Fruit fly (Drosophila melanogaster) whole organism, adult: ENCODE data around the gene CG33096.
A peak's percentile ranks its signal among the peaks of the same experiment; 100 is the strongest.

Experiments used
- CG11617 ChIP-seq: fragments of 200-800 bp; sonication (Bioruptor generic); optimal IDR thresholded peaks from 2 replicates; lab custom pipeline; 2017; ENCODE audit warnings: mild to moderate bottlenecking, missing biosample characterization, missing genetic modification reagents, missing genetic modification characterization
- CG12768 ChIP-seq: fragments of 200-800 bp; sonication (Bioruptor generic); optimal IDR thresholded peaks from 2 replicates; lab custom pipeline; 2017; ENCODE audit warnings: missing biosample characterization, missing genetic modification characterization, mild to moderate bottlenecking, moderate library complexity, missing genetic modification reagents
- CG14711 ChIP-seq: fragments of 200-800 bp; sonication (Bioruptor generic); optimal IDR thresholded peaks from 2 replicates; lab custom pipeline; 2018; ENCODE audit warnings: missing biosample characterization, mild to moderate bottlenecking, missing genetic modification characterization, moderate library complexity
- CG1620 ChIP-seq: fragments of 200-800 bp; sonication (Bioruptor generic); optimal IDR thresholded peaks from 2 replicates; lab custom pipeline; 2016; ENCODE audit warnings: missing biosample characterization, missing genetic modification characterization
- CG33017 ChIP-seq: fragments of 200-800 bp; sonication (Bioruptor generic); optimal IDR thresholded peaks from 2 replicates; lab custom pipeline; 2018; ENCODE audit warnings: missing biosample characterization, mild to moderate bottlenecking, missing genetic modification characterization, moderate library complexity
- CG5204 ChIP-seq: fragments of 200-800 bp; sonication (Bioruptor generic); optimal IDR thresholded peaks from 2 replicates; lab custom pipeline; 2016; ENCODE audit warnings: missing biosample characterization, missing genetic modification characterization
- CG7045 ChIP-seq: fragments of 200-800 bp; sonication (Bioruptor generic); optimal IDR thresholded peaks from 2 replicates; lab custom pipeline; 2017; ENCODE audit warnings: missing biosample characterization, mild to moderate bottlenecking, missing genetic modification characterization
- CG7101 ChIP-seq: fragments of 200-800 bp; sonication (Bioruptor generic); optimal IDR thresholded peaks from 2 replicates; lab custom pipeline; 2018; ENCODE audit warnings: missing biosample characterization, mild to moderate bottlenecking, missing genetic modification characterization, moderate library complexity
- Clk ChIP-seq: fragments of 200-800 bp; sonication (Bioruptor generic); optimal IDR thresholded peaks from 2 replicates; lab custom pipeline; 2017; ENCODE audit warnings: missing biosample characterization, missing genetic modification characterization
- Crg-1 ChIP-seq: fragments of 200-800 bp; sonication (Bioruptor generic); optimal IDR thresholded peaks from 2 replicates; lab custom pipeline; 2016; ENCODE audit warnings: missing biosample characterization, missing genetic modification characterization
- Hr96 ChIP-seq: fragments of 200-800 bp; sonication (Bioruptor generic); optimal IDR thresholded peaks from 2 replicates; lab custom pipeline; 2016; ENCODE audit warnings: missing biosample characterization, missing genetic modification characterization
- Mnt ChIP-seq: fragments of 200-800 bp; sonication (Bioruptor generic); optimal IDR thresholded peaks from 2 replicates; lab custom pipeline; 2016; ENCODE audit warnings: missing biosample characterization, mild to moderate bottlenecking, missing genetic modification characterization
- bab1 ChIP-seq: fragments of 200-800 bp; sonication (Bioruptor generic); optimal IDR thresholded peaks from 3 replicates; lab custom pipeline; 2019; ENCODE audit warnings: missing biosample characterization, mild to moderate bottlenecking, missing genetic modification characterization, moderate library complexity
- cic ChIP-seq: fragments of 200-800 bp; sonication (Bioruptor generic); optimal IDR thresholded peaks from 2 replicates; lab custom pipeline; 2017; ENCODE audit warnings: missing biosample characterization, mild to moderate bottlenecking, missing genetic modification characterization, moderate library complexity
- cnc ChIP-seq, 2 experiments: fragments of >200 bp; optimal IDR thresholded peaks; 2 replicates each; lab custom pipeline; 2017
- kay ChIP-seq: fragments of 200-800 bp; sonication (Bioruptor generic); peaks from one replicate; lab custom pipeline; 2016; ENCODE audit warnings: missing biosample characterization, missing genetic modification characterization, borderline replicate concordance
- ovo ChIP-seq: fragments of 200-800 bp; sonication (Bioruptor generic); optimal IDR thresholded peaks from 2 replicates; lab custom pipeline; 2016; ENCODE audit warnings: missing biosample characterization, missing genetic modification characterization
- pad ChIP-seq: fragments of 200-800 bp; sonication (Bioruptor generic); optimal IDR thresholded peaks from 3 replicates; lab custom pipeline; 2017; ENCODE audit warnings: missing biosample characterization, missing genetic modification characterization, mild to moderate bottlenecking, moderate library complexity, missing genetic modification reagents
- tj ChIP-seq: fragments of 200-800 bp; sonication (Bioruptor generic); optimal IDR thresholded peaks from 3 replicates; lab custom pipeline; 2017; ENCODE audit warnings: missing biosample characterization, mild to moderate bottlenecking, missing genetic modification characterization, moderate library complexity
- toe ChIP-seq: fragments of 200-800 bp; sonication (Bioruptor generic); optimal IDR thresholded peaks from 2 replicates; lab custom pipeline; 2016; ENCODE audit warnings: missing biosample characterization, missing genetic modification characterization

CG33096 gene

DNA sequence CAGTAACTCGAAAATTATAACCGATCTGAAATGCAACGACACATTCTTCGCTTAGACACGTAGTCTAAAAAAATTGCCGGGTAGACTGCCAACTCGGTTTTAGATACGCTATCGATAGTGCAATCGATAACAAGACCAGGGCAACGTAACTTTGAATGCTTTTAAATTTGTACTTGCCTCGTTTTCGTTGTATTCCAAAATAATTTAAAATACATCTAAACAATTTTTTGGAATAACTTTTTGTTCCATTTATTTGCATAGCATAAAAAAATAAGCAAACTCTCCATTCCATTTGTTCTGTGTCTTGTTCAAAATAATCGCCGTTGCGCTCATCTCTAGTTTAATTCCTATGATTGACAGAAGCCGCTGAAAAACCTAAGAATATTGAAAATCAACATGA lies 27.9 kb upstream of the CG33096 start, which contains the start of the genes Stt3B and CG11839:
Gene Stt3B, minus strand, starts transcription at position 69 of the 400 bp plus-strand sequence.
Gene CG11839, plus strand, starts transcription at position 359 of the 400 bp plus-strand sequence.
- TF ChIP-seq Hr96, result no peak
- peak; percentile 48 for TF ChIP-seq CG33017 (tag; lab: Kevin White, UChicago)
- TF ChIP-seq kay (GFP tag; lab: Kevin White, UChicago), result no peak
- peak; percentile 84 for TF ChIP-seq bab1 (GFP tag; lab: Kevin White, UChicago)
- TF ChIP-seq CG1620 (GFP tag; lab: Kevin White, UChicago), result peak; percentile 88
- peak; percentile 33 for TF ChIP-seq CG12768 (GFP tag; lab: Kevin White, UChicago)
- TF ChIP-seq CG7045 (GFP tag; lab: Kevin White, UChicago), result peak; percentile 54
- no peak for TF ChIP-seq CG5204 (GFP tag; lab: Kevin White, UChicago)
- TF ChIP-seq CG11617 (GFP tag; lab: Kevin White, UChicago), result peak; percentile 77
- peak; percentile 76 for TF ChIP-seq CG7101 (tag; lab: Kevin White, UChicago)
- no peak for TF ChIP-seq cnc (optimal IDR thresholded peaks at IDR 0.05; lab: Kevin White, UChicago)
- peak; percentile 56 for TF ChIP-seq tj (GFP tag; lab: Kevin White, UChicago)
- TF ChIP-seq toe (GFP tag; lab: Kevin White, UChicago), result peak; percentile 88
- TF ChIP-seq Crg-1 (GFP tag; lab: Kevin White, UChicago), result peak; percentile 45
- no peak for TF ChIP-seq cic (GFP tag; lab: Kevin White, UChicago)
- peak; percentile 46 for TF ChIP-seq pad (GFP tag; lab: Kevin White, UChicago)
- TF ChIP-seq Clk (GFP tag; lab: Kevin White, UChicago), result peak; percentile 51
- peak; percentile 69 for TF ChIP-seq CG14711 (tag; lab: Kevin White, UChicago)
- TF ChIP-seq Mnt (GFP tag; lab: Kevin White, UChicago), result peak; percentile 82
- TF ChIP-seq ovo (GFP tag; lab: Kevin White, UChicago), result peak; percentile 45

dm6 chr3R:25070871-25071270 lies 26.6 kb upstream of the CG33096 start, which contains the start of gene CG11836:
Gene CG11836, plus strand, starts transcription at chr3R:25071126.
- TF ChIP-seq cnc (optimal IDR thresholded peaks at IDR 0.05; lab: Kevin White, UChicago) (no peak), tj (GFP tag; lab: Kevin White, UChicago) (no peak), Clk (GFP tag; lab: Kevin White, UChicago) (no peak), CG1620 (GFP tag; lab: Kevin White, UChicago) (no peak), CG12768 (GFP tag; lab: Kevin White, UChicago) (no peak), toe (GFP tag; lab: Kevin White, UChicago) (no peak), Crg-1 (GFP tag; lab: Kevin White, UChicago) (no peak), ovo (GFP tag; lab: Kevin White, UChicago) (no peak), Hr96 (no peak), pad (GFP tag; lab: Kevin White, UChicago) (no peak), CG7045 (GFP tag; lab: Kevin White, UChicago) (no peak), CG7101 (tag; lab: Kevin White, UChicago) (no peak), Mnt (GFP tag; lab: Kevin White, UChicago) (no peak), cic (GFP tag; lab: Kevin White, UChicago) (no peak), bab1 (GFP tag; lab: Kevin White, UChicago) (no peak)

- TF ChIP-seq ovo (GFP tag; lab: Kevin White, UChicago), result no peak
- no peak for TF ChIP-seq cnc (optimal IDR thresholded peaks at IDR 0.05; lab: Kevin White, UChicago)
- peak; percentile 12 for TF ChIP-seq CG11617 (GFP tag; lab: Kevin White, UChicago)
- TF ChIP-seq Mnt (GFP tag; lab: Kevin White, UChicago), result peak; percentile 96
- no peak for TF ChIP-seq Crg-1 (GFP tag; lab: Kevin White, UChicago)
- TF ChIP-seq CG7101 (tag; lab: Kevin White, UChicago), result peak; percentile 59
- peak; percentile 9 for TF ChIP-seq CG12768 (GFP tag; lab: Kevin White, UChicago)
- TF ChIP-seq tj (GFP tag; lab: Kevin White, UChicago), result no peak
- peak; percentile 30 for TF ChIP-seq toe (GFP tag; lab: Kevin White, UChicago)
- TF ChIP-seq bab1 (GFP tag; lab: Kevin White, UChicago), result no peak
- no peak for TF ChIP-seq Hr96
- TF ChIP-seq CG14711 (tag; lab: Kevin White, UChicago), result peak; percentile 59
- TF ChIP-seq pad (GFP tag; lab: Kevin White, UChicago), result no peak
Observed at dm6 chr3R:25074558-25074964, 22.9 kb upstream of the CG33096 start, which contains the start of the genes shams and CG11920. Gene shams, minus strand, starts transcription at chr3R:25074607. Gene CG11920, plus strand, starts transcription at chr3R:25074877.

DNA sequence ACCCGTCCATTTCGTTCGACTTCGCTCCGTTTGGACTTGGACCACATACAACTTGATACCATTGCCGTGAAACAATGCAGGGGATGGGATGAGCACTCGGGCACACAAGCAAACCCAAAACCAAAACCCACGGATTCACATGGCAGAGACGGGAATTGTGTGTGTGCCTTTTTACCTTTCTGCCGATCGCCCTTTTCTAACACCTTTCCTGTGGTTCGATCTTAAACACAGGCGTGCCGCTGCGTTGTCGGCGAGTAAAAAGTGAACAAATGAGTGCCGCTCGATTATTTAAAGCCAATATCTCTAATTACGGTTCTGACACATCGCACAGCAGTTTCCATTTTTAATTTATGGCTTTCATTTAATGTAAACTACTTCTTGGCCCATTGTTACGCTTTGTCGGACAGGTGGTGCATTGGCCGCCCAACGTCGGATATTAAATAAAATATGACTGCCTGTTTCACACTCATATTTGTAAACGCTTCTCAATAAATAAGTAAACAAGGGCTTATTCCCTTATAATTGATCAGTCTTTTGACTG lies 20.1 kb upstream of the CG33096 start:
- TF ChIP-seq CG14711 (tag; lab: Kevin White, UChicago) (no peak), kay (GFP tag; lab: Kevin White, UChicago) (no peak), Hr96 (no peak), CG5204 (GFP tag; lab: Kevin White, UChicago) (no peak), CG7045 (GFP tag; lab: Kevin White, UChicago) (no peak), cic (GFP tag; lab: Kevin White, UChicago) (no peak), CG12768 (GFP tag; lab: Kevin White, UChicago) (no peak), CG1620 (GFP tag; lab: Kevin White, UChicago) (no peak)

DNA sequence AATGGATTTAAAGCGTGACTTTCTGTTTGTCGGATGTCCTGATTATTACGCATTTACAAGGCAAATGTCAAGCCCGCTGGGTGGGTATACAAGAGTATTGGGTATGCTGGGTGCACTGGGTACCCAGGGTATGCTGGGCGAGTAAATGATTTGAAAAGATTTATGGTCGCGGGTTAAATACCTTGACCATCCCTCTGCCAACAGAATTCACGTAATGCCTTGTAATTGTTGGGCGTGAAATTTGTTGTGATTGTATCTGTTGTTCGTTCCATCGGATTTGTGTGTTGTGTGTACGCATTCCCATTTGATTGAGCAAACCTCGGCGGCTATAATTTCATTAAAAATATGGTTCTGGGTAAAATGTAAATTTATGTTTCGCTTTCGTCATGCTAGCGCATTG lies 18.8 kb upstream of the CG33096 start:
- TF ChIP-seq Clk (GFP tag; lab: Kevin White, UChicago), result no peak
- TF ChIP-seq Crg-1 (GFP tag; lab: Kevin White, UChicago), result no peak
- no peak for TF ChIP-seq ovo (GFP tag; lab: Kevin White, UChicago)
- TF ChIP-seq CG1620 (GFP tag; lab: Kevin White, UChicago), result no peak
- no peak for TF ChIP-seq kay (GFP tag; lab: Kevin White, UChicago)
- TF ChIP-seq toe (GFP tag; lab: Kevin White, UChicago), result no peak
- TF ChIP-seq Mnt (GFP tag; lab: Kevin White, UChicago), result no peak
- TF ChIP-seq CG7101 (tag; lab: Kevin White, UChicago), result no peak
- TF ChIP-seq cic (GFP tag; lab: Kevin White, UChicago), result no peak
- no peak for TF ChIP-seq CG14711 (tag; lab: Kevin White, UChicago)
- TF ChIP-seq CG33017 (tag; lab: Kevin White, UChicago), result no peak
- no peak for TF ChIP-seq cnc (optimal IDR thresholded peaks at IDR 0.05; lab: Kevin White, UChicago)
- no peak for TF ChIP-seq pad (GFP tag; lab: Kevin White, UChicago)
- TF ChIP-seq CG5204 (GFP tag; lab: Kevin White, UChicago), result no peak
- TF ChIP-seq bab1 (GFP tag; lab: Kevin White, UChicago), result no peak
- no peak for TF ChIP-seq CG7045 (GFP tag; lab: Kevin White, UChicago)
